Fruit fly (Drosophila melanogaster): Measurements from ENCODE around the gene Fhos.
A peak's percentile ranks its signal among the peaks of the same experiment; 100 is the strongest.

Fhos gene

dm6 chr3L:8798539-8798938 is 45.1 kb downstream of the Fhos start:
- no peak for TF ChIP-seq CG3032 (tag; optimal IDR thresholded peaks at IDR 0.05)
- TF ChIP-seq dac (GFP tag; optimal IDR thresholded peaks at IDR 0.05) = no peak
- no peak for TF ChIP-seq CG11762 (GFP tag; optimal IDR thresholded peaks at IDR 0.05; ENCODE audit: insufficient read depth)
- no peak for TF ChIP-seq Hr4 (GFP tag; optimal IDR thresholded peaks at IDR 0.05)
- TF ChIP-seq CG6276 (GFP tag; optimal IDR thresholded peaks at IDR 0.05) = no peak
- no peak for TF ChIP-seq acj6 (GFP tag; optimal IDR thresholded peaks at IDR 0.05)
- TF ChIP-seq vri (GFP tag; optimal IDR thresholded peaks at IDR 0.05) = no peak
- TF ChIP-seq lz (GFP tag; optimal IDR thresholded peaks at IDR 0.05) = no peak
- no peak for TF ChIP-seq CG8319 (GFP tag; optimal IDR thresholded peaks at IDR 0.05)
- TF ChIP-seq CG10669 (GFP tag; optimal IDR thresholded peaks at IDR 0.05) = no peak
- no peak for TF ChIP-seq Eip78C (GFP tag)

dm6 chr3L:8800432-8800831 is 47.0 kb downstream of the Fhos start, which contains the start of gene CG13310:
Gene CG13310 (minus strand): TSS chr3L:8800532.
- TF ChIP-seq acj6 (GFP tag; optimal IDR thresholded peaks at IDR 0.05) (no peak), CG10669 (GFP tag; optimal IDR thresholded peaks at IDR 0.05) (no peak)

dm6 chr3L:8802064-8802463 is 48.6 kb downstream of the Fhos start, which contains the start of the genes CG13311 and CG34426:
Gene CG13311 (minus strand): TSS chr3L:8802164.
Gene CG34426 (plus strand): TSS chr3L:8802463.
- TF ChIP-seq CG11762 (GFP tag; optimal IDR thresholded peaks at IDR 0.05; ENCODE audit: insufficient read depth) (no peak), achi (GFP tag; optimal IDR thresholded peaks at IDR 0.05) (no peak), Sox14 (GFP tag; optimal IDR thresholded peaks at IDR 0.05) (no peak), acj6 (GFP tag; optimal IDR thresholded peaks at IDR 0.05) (no peak), Ets96B (tag; optimal IDR thresholded peaks at IDR 0.05) (no peak), Hr38 (GFP tag; optimal IDR thresholded peaks at IDR 0.05) (no peak), CG1621 (tag; optimal IDR thresholded peaks at IDR 0.05) (no peak)

dm6 chr3L:8804082-8804814 is 50.8 kb downstream of the Fhos start, which contains the start of the genes CG32023 and CG34427:
Gene CG32023 (minus strand): TSS chr3L:8804182.
Gene CG34427 (plus strand): TSS chr3L:8804764.
- TF ChIP-seq Hr39 (GFP tag; optimal IDR thresholded peaks at IDR 0.05) (no peak), CG7368 (GFP tag; optimal IDR thresholded peaks at IDR 0.05) (no peak), Eip78C (GFP tag) (no peak), Lpt (GFP tag; optimal IDR thresholded peaks at IDR 0.05) (no peak), dsx (GFP tag; optimal IDR thresholded peaks at IDR 0.05; ENCODE audit: poor library complexity, severe bottlenecking) (no peak), CG6792 (GFP tag; optimal IDR thresholded peaks at IDR 0.05) (no peak), topi (GFP tag; optimal IDR thresholded peaks at IDR 0.05) (no peak), Met (GFP tag; optimal IDR thresholded peaks at IDR 0.05) (no peak)

dm6 chr3L:8807113-8807651 is 53.8 kb downstream of the Fhos start, which contains the start of the genes CG13312 and CG32024:
Gene CG13312 (minus strand): TSS chr3L:8807213.
Gene CG32024 (plus strand): TSS chr3L:8807601.
- TF ChIP-seq Sox102F (GFP tag; optimal IDR thresholded peaks at IDR 0.05) (no peak), Sox15 (GFP tag; optimal IDR thresholded peaks at IDR 0.05) (no peak), CG11294 (GFP tag; IDR thresholded peaks at IDR 0.05) (no peak), dsx (GFP tag; optimal IDR thresholded peaks at IDR 0.05; ENCODE audit: poor library complexity, severe bottlenecking) (no peak), dac (GFP tag; optimal IDR thresholded peaks at IDR 0.05) (no peak), fkh (GFP tag; optimal IDR thresholded peaks at IDR 0.05) (peak; percentile 27)

dm6 chr3L:8808244-8808643 is 54.8 kb downstream of the Fhos start, which contains the start of gene CG13308:
Gene CG13308 (plus strand): TSS chr3L:8808544.
- TF ChIP-seq lz (GFP tag; optimal IDR thresholded peaks at IDR 0.05) (no peak), CG6854 (GFP tag; optimal IDR thresholded peaks at IDR 0.05) (no peak), Smox (GFP tag; optimal IDR thresholded peaks at IDR 0.05) (no peak), eg (GFP tag; IDR thresholded peaks at IDR 0.05) (no peak), CG15336 (GFP tag; IDR thresholded peaks at IDR 0.05) (no peak), CG6808 (GFP tag; optimal IDR thresholded peaks at IDR 0.05) (no peak), CG6276 (GFP tag; optimal IDR thresholded peaks at IDR 0.05) (no peak), fd59A (GFP tag; optimal IDR thresholded peaks at IDR 0.05) (no peak), CG4318 (GFP tag; optimal IDR thresholded peaks at IDR 0.05) (no peak), Blimp-1 (GFP tag; optimal IDR thresholded peaks at IDR 0.05) (no peak), CG9139 (GFP tag; optimal IDR thresholded peaks at IDR 0.05) (no peak), svp (GFP tag) (no peak), Hr4 (GFP tag; optimal IDR thresholded peaks at IDR 0.05) (no peak), CG11294 (GFP tag; IDR thresholded peaks at IDR 0.05) (no peak)
